Worm (Caenorhabditis elegans) whole organism, late embryonic: Measurements from ENCODE around the gene fbxa-138.

Experiments
- dmd-4 ChIP-seq: sonication (generic microtip); optimal IDR thresholded peaks from 2 replicates; lab custom pipeline; 2016; ENCODE audit warnings: borderline replicate concordance, missing genetic modification characterization, missing compliant biosample characterization
- lin-11 ChIP-seq: fragments of 200-800 bp; sonication (Bioruptor generic); optimal IDR thresholded peaks from 2 replicates; lab custom pipeline; 2018; ENCODE audit warnings: mild to moderate bottlenecking, missing genetic modification characterization, missing compliant biosample characterization
- pax-1 ChIP-seq: fragments of 150-350 bp; optimal IDR thresholded peaks from 2 replicates; lab custom pipeline; 2014; ENCODE audit warnings: missing biosample characterization, missing genetic modification characterization
- unc-3 ChIP-seq, 2 experiments: fragments of 200-800 bp in 1 of 2; sonication (Bioruptor generic) in 1 of 2; sonication (generic microtip) in 1 of 2; conservative IDR thresholded peaks in 1 of 2; optimal IDR thresholded peaks in 1 of 2; 2 replicates each; pipeline versions ENCODE4 v1.3.6 to Lab custom; 2016 to 2022; ENCODE audit warnings: missing compliant biosample characterization in 2 of 2, missing genetic modification characterization in 2 of 2, missing genetic modification reagents in 1 of 2

DNA sequence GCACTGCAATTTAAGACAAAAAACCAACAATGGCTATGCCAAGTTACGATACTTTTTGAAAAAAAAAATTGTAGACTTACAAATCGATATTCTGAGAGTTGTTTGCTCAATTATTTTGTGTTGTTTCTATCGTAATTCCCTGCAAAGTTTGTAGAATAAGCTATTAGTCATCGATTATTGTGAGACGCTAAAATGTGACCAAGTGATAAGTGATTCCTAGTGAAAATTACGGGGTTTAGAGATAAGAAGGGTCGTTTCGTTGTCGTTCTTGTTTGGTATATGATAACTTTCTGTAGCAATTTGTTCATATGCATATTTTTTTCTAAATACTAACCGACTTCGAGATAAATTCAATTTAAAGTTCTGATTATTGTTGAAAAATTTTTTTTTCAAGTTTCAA is 14.1 kb upstream of the fbxa-138 start:
- TF ChIP-seq unc-3 (GFP tag; conservative IDR thresholded peaks at IDR 0.05; lab: Robert Waterston, UW) (no peak), unc-3 (tag; optimal IDR thresholded peaks at IDR 0.05; lab: Kevin White, UChicago) (no peak), dmd-4 (tag; lab: Kevin White, UChicago) (no peak), pax-1 (tag; lab: Kevin White, UChicago) (no peak), lin-11 (no peak)
